Worm (Caenorhabditis elegans) whole organism, L3 larva: Measurements from ENCODE around the gene C04A11.2.

Source experiments
- ceh-82 ChIP-seq: fragments of 150-350 bp; optimal IDR thresholded peaks from 2 replicates; lab custom pipeline; 2014; ENCODE audit warnings: missing biosample characterization, missing genetic modification characterization
- egl-27 ChIP-seq: sonication (generic microtip); optimal IDR thresholded peaks from 4 replicates; lab custom pipeline; 2017; ENCODE audit warnings: missing biosample characterization, missing genetic modification reagents, missing genetic modification characterization
- mdl-1 ChIP-seq: fragments of 150-350 bp; optimal IDR thresholded peaks from 2 replicates; lab custom pipeline; 2014; ENCODE audit warnings: missing biosample characterization, missing genetic modification characterization
- nhr-237 ChIP-seq: fragments of 150-350 bp; optimal IDR thresholded peaks from 2 replicates; lab custom pipeline; 2014; ENCODE audit warnings: missing biosample characterization, missing genetic modification characterization
- nhr-25 ChIP-seq: sonication (generic microtip); optimal IDR thresholded peaks from 2 replicates; lab custom pipeline; 2017; ENCODE audit warnings: missing biosample characterization, missing genetic modification characterization
- nhr-28 ChIP-seq: fragments of 150-350 bp; optimal IDR thresholded peaks from 2 replicates; lab custom pipeline; 2014; ENCODE audit warnings: missing biosample characterization, missing genetic modification characterization
- nhr-67 ChIP-seq: fragments of 150-350 bp; optimal IDR thresholded peaks from 2 replicates; lab custom pipeline; 2014; ENCODE audit warnings: missing biosample characterization, missing genetic modification characterization
- nhr-77 ChIP-seq: fragments of 150-350 bp; optimal IDR thresholded peaks from 2 replicates; lab custom pipeline; 2014; ENCODE audit warnings: missing biosample characterization, missing genetic modification characterization
- pha-4 ChIP-seq: fragments of 150-350 bp; optimal IDR thresholded peaks from 2 replicates; lab custom pipeline; 2014; ENCODE audit warnings: missing biosample characterization, missing genetic modification reagents, missing genetic modification characterization
- skn-1 ChIP-seq: fragments of 150-350 bp; optimal IDR thresholded peaks from 2 replicates; lab custom pipeline; 2014; ENCODE audit warnings: missing biosample characterization, missing genetic modification characterization
- tbx-2 ChIP-seq: sonication (generic microtip); optimal IDR thresholded peaks from 2 replicates; lab custom pipeline; 2016; ENCODE audit warnings: mild to moderate bottlenecking, missing genetic modification characterization, missing compliant biosample characterization
- unc-62 ChIP-seq: fragments of 150-350 bp; sonication (generic microtip); optimal IDR thresholded peaks from 4 replicates; lab custom pipeline; 2014; ENCODE audit warnings: missing biosample characterization, missing genetic modification reagents, missing genetic modification characterization
- zag-1 ChIP-seq: fragments of 150-350 bp; optimal IDR thresholded peaks from 2 replicates; lab custom pipeline; 2014; ENCODE audit warnings: missing biosample characterization, missing genetic modification characterization
- ztf-11 ChIP-seq: fragments of 150-350 bp; optimal IDR thresholded peaks from 2 replicates; lab custom pipeline; 2014; ENCODE audit warnings: missing biosample characterization, missing genetic modification characterization

DNA sequence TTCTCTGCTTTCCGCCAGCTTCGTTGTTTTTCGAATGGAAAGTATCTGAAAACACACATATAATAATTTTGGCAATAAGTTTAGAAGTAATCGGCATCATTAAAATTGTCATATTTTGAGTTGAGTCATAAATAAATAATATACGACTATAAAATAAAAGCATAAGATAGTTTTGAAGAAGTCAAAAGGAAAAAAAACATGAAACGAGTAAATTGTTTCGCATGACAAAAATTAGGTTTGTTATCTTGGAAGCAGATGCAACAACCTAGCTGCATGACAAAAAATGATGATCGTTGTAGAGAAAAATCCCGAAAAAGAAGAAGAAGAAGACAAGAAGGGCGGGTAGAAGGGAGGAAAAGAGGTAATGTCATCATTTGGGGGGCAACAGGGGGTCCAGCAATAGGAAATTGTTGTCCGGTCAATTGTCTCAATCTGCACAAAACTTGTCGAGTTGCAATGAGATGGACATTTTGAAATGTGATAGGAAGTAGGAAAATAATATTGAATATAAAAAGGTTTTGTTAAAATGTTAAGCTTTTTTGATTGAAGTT is 37.4 kb downstream of the C04A11.2 start, which contains the start of gene nlg-1:
- TF ChIP-seq zag-1 (tag; lab: Kevin White, UChicago) (no peak), nhr-67 (tag; lab: Kevin White, UChicago) (no peak), nhr-77 (tag; lab: Kevin White, UChicago) (no peak), mdl-1 (no peak), ztf-11 (no peak), unc-62 (no peak), tbx-2 (tag; lab: Kevin White, UChicago) (no peak), nhr-25 (tag; lab: Kevin White, UChicago) (no peak), skn-1 (tag; lab: Kevin White, UChicago) (no peak), ceh-82 (tag; lab: Kevin White, UChicago) (no peak), nhr-28 (no peak), egl-27 (tag; lab: Kevin White, UChicago) (no peak), nhr-237 (tag; lab: Kevin White, UChicago) (no peak), pha-4 (tag; lab: Kevin White, UChicago) (no peak)
